Worm (Caenorhabditis elegans) whole organism, young adult: Measurements from ENCODE around the gene klp-6.
A peak's percentile ranks its signal among the peaks of the same experiment; 100 is the strongest.

Source experiments
- B0261.1 ChIP-seq: sonication (generic microtip); optimal IDR thresholded peaks from 2 replicates; lab custom pipeline; 2016; ENCODE audit warnings: mild to moderate bottlenecking, missing genetic modification characterization, moderate library complexity, missing compliant biosample characterization
- F10E7.11 ChIP-seq: sonication (generic microtip); optimal IDR thresholded peaks from 2 replicates; lab custom pipeline; 2017; ENCODE audit warnings: mild to moderate bottlenecking, missing genetic modification characterization, moderate library complexity, missing compliant biosample characterization
- F39B2.1 ChIP-seq: fragments of 200-800 bp; sonication (Bioruptor generic); IDR thresholded peaks from 2 replicates; pipeline ENCODE4 v1.3.6; 2022; ENCODE audit warnings: missing genetic modification reagents, missing genetic modification characterization, missing compliant biosample characterization
- K11D2.4 ChIP-seq: fragments of 200-800 bp; sonication (Bioruptor generic); IDR thresholded peaks from 2 replicates; pipeline ENCODE4 v1.3.6; 2022; ENCODE audit warnings: missing genetic modification reagents, missing genetic modification characterization, missing compliant biosample characterization
- Y56A3A.18 ChIP-seq: fragments of 200-800 bp; sonication (Bioruptor generic); IDR thresholded peaks from 2 replicates; pipeline ENCODE4 v1.3.6; 2022; ENCODE audit warnings: missing genetic modification reagents, missing genetic modification characterization, missing compliant biosample characterization
- Y95B8A.8 ChIP-seq: fragments of 200-800 bp; sonication (Bioruptor generic); IDR thresholded peaks from 2 replicates; pipeline ENCODE4 v1.3.6; 2022; ENCODE audit warnings: missing genetic modification reagents, missing genetic modification characterization, missing compliant biosample characterization
- bed-2 ChIP-seq: fragments of 200-800 bp; sonication (Bioruptor generic); IDR thresholded peaks from 2 replicates; pipeline ENCODE4 v1.3.6; 2022; ENCODE audit warnings: missing genetic modification reagents, missing genetic modification characterization, missing compliant biosample characterization
- cebp-1 ChIP-seq, 2 experiments: fragments of 200-800 bp in 1 of 2; sonication (Bioruptor generic) in 1 of 2; sonication (generic microtip) in 1 of 2; IDR thresholded peaks in 1 of 2; optimal IDR thresholded peaks in 1 of 2; 2 replicates each; pipeline versions ENCODE4 v1.3.6 to Lab custom; 2017 to 2022; ENCODE audit warnings: missing compliant biosample characterization in 2 of 2, missing genetic modification characterization in 2 of 2, mild to moderate bottlenecking in 1 of 2, missing genetic modification reagents in 1 of 2, moderate library complexity in 1 of 2
- ceh-100 ChIP-seq: fragments of 200-800 bp; sonication (Bioruptor generic); IDR thresholded peaks from 2 replicates; pipeline ENCODE4 v1.3.6; 2022; ENCODE audit warnings: missing genetic modification reagents, missing genetic modification characterization, missing compliant biosample characterization
- ceh-58 ChIP-seq: fragments of 200-800 bp; sonication (Bioruptor generic); IDR thresholded peaks from 2 replicates; pipeline ENCODE4 v1.3.6; 2022; ENCODE audit warnings: missing genetic modification characterization, missing compliant biosample characterization
- dpl-1 ChIP-seq: fragments of 150-350 bp; optimal IDR thresholded peaks from 2 replicates; lab custom pipeline; 2014; ENCODE audit warnings: missing biosample characterization, missing genetic modification reagents, missing genetic modification characterization
- efl-1 ChIP-seq: fragments of 150-350 bp; optimal IDR thresholded peaks from 2 replicates; lab custom pipeline; 2014; ENCODE audit warnings: missing biosample characterization, missing genetic modification reagents, missing genetic modification characterization
- ets-4 ChIP-seq: fragments of 200-800 bp; sonication (Bioruptor generic); optimal IDR thresholded peaks from 2 replicates; lab custom pipeline; 2018; ENCODE audit warnings: mild to moderate bottlenecking, missing genetic modification characterization, missing compliant biosample characterization
- hrde-1 ChIP-seq: sonication (generic microtip); optimal IDR thresholded peaks from 2 replicates; lab custom pipeline; 2016; ENCODE audit warnings: missing genetic modification characterization, mild to moderate bottlenecking, missing compliant biosample characterization, moderate library complexity, missing genotype, missing genetic modification reagents, borderline replicate concordance
- lin-54 ChIP-seq: fragments of 200-800 bp; sonication (Bioruptor generic); optimal IDR thresholded peaks from 2 replicates; lab custom pipeline; 2018; ENCODE audit warnings: mild to moderate bottlenecking, missing genetic modification characterization, missing compliant biosample characterization
- lsl-1 ChIP-seq: fragments of 200-800 bp; sonication (Bioruptor generic); optimal IDR thresholded peaks from 2 replicates; lab custom pipeline; 2018; ENCODE audit warnings: mild to moderate bottlenecking, missing genetic modification characterization, moderate library complexity, missing compliant biosample characterization
- madf-6 ChIP-seq: fragments of 200-800 bp; sonication (Bioruptor generic); IDR thresholded peaks from 2 replicates; pipeline ENCODE4 v1.3.6; 2022; ENCODE audit warnings: missing genetic modification reagents, missing genetic modification characterization, missing compliant biosample characterization
- mel-28 ChIP-seq: sonication (generic microtip); optimal IDR thresholded peaks from 2 replicates; lab custom pipeline; 2016; ENCODE audit warnings: borderline replicate concordance, mild to moderate bottlenecking, missing genetic modification characterization, missing compliant biosample characterization
- mes-4 ChIP-seq: sonication (generic microtip); optimal IDR thresholded peaks from 2 replicates; lab custom pipeline; 2016; ENCODE audit warnings: missing genotype, missing genetic modification characterization, missing compliant biosample characterization
- mxl-1 ChIP-seq: sonication (generic microtip); optimal IDR thresholded peaks from 2 replicates; lab custom pipeline; 2016; ENCODE audit warnings: missing genetic modification characterization, missing compliant biosample characterization
- nhr-179 ChIP-seq: sonication (generic microtip); optimal IDR thresholded peaks from 2 replicates; lab custom pipeline; 2016; ENCODE audit warnings: mild to moderate bottlenecking, missing genetic modification characterization, missing compliant biosample characterization
- nhr-80 ChIP-seq: sonication (generic microtip); optimal IDR thresholded peaks from 2 replicates; lab custom pipeline; 2016; ENCODE audit warnings: missing genetic modification characterization, missing compliant biosample characterization
- nhr-90 ChIP-seq: sonication (generic microtip); optimal IDR thresholded peaks from 2 replicates; lab custom pipeline; 2016; ENCODE audit warnings: missing genotype, mild to moderate bottlenecking, missing genetic modification characterization, missing compliant biosample characterization
- pbrm-1 ChIP-seq: fragments of 200-800 bp; sonication (Bioruptor generic); IDR thresholded peaks from 2 replicates; pipeline ENCODE4 v1.3.6; 2022; ENCODE audit warnings: missing genetic modification reagents, missing genetic modification characterization, missing compliant biosample characterization
- pha-4 ChIP-seq: fragments of 150-350 bp; sonication (generic microtip); optimal IDR thresholded peaks from 2 replicates; lab custom pipeline; 2014; ENCODE audit warnings: missing biosample characterization, missing genetic modification reagents, missing genetic modification characterization
- rcor-1 ChIP-seq: fragments of 200-800 bp; sonication (Bioruptor generic); IDR thresholded peaks from 2 replicates; pipeline ENCODE4 v1.3.6; 2022; ENCODE audit warnings: missing genetic modification reagents, missing genetic modification characterization, missing compliant biosample characterization
- rec-8 ChIP-seq, 2 experiments: sonication (generic microtip); optimal IDR thresholded peaks; 2 replicates each; lab custom pipeline; 2016; ENCODE audit warnings: mild to moderate bottlenecking in 2 of 2, missing genetic modification characterization in 2 of 2, missing genetic modification reagents in 2 of 2, missing genotype in 2 of 2, missing biosample characterization in 1 of 2, missing compliant biosample characterization in 1 of 2, moderate library complexity in 1 of 2
- snpc-3.4 ChIP-seq: sonication (generic microtip); optimal IDR thresholded peaks from 2 replicates; lab custom pipeline; 2017; ENCODE audit warnings: missing genetic modification characterization, mild to moderate bottlenecking, missing compliant biosample characterization, antibody characterized with exemption, moderate library complexity, missing genotype, missing genetic modification reagents
- somi-1 ChIP-seq: fragments of 200-800 bp; sonication (Bioruptor generic); optimal IDR thresholded peaks from 2 replicates; lab custom pipeline; 2018; ENCODE audit warnings: mild to moderate bottlenecking, missing genetic modification characterization, missing compliant biosample characterization
- sptf-2 ChIP-seq: fragments of 200-800 bp; sonication (Bioruptor generic); optimal IDR thresholded peaks from 2 replicates; lab custom pipeline; 2018; ENCODE audit warnings: mild to moderate bottlenecking, missing genetic modification characterization, missing compliant biosample characterization
- tbp1 ChIP-seq: fragments of 200-800 bp; sonication (Bioruptor generic); optimal IDR thresholded peaks from 2 replicates; lab custom pipeline; 2018; ENCODE audit warnings: mild to moderate bottlenecking, missing genetic modification characterization, missing compliant biosample characterization
- zim-3 ChIP-seq: sonication (generic microtip); optimal IDR thresholded peaks from 2 replicates; lab custom pipeline; 2017; ENCODE audit warnings: mild to moderate bottlenecking, missing genetic modification characterization, moderate library complexity, missing compliant biosample characterization

Gene klp-6

ce11 chrIII:5068675-5069233 is 38.0 kb downstream of the klp-6 start, which contains the start of the genes C45G9.11 and C45G9.2 (continued):
- TF ChIP-seq ceh-58 (GFP tag; lab: Robert Waterston, UW) (no peak), madf-6 (GFP tag; lab: Robert Waterston, UW) (peak; percentile 73; the same call in 1 of the 2 replicates), lsl-1 (peak; percentile 39), ceh-100 (GFP tag; lab: Robert Waterston, UW) (peak; percentile 47; the same call in 1 of the 2 replicates), pbrm-1 (GFP tag; lab: Robert Waterston, UW) (no peak; the same call in 1 of the 2 replicates), efl-1 (GFP tag; lab: Kevin White, UChicago) (peak; percentile 65), cebp-1 (GFP tag; IDR thresholded peaks at IDR 0.05; lab: Robert Waterston, UW) (no peak), cebp-1 (tag; optimal IDR thresholded peaks at IDR 0.05; lab: Kevin White, UChicago) (no peak), lin-54 (GFP tag; lab: Kevin White, UChicago) (peak; percentile 83), rec-8 (tag; optimal IDR thresholded peaks at IDR 0.05; lab: Kevin White, UChicago) (peak in 1 of 2 experiments; percentile 39), rcor-1 (peak; percentile 37; the same call in 1 of the 2 replicates), bed-2 (GFP tag; lab: Robert Waterston, UW) (no peak), nhr-90 (no peak)

- TF ChIP-seq hrde-1 (tag; lab: Kevin White, UChicago) = no peak
- TF ChIP-seq F10E7.11 = no peak
- no peak for TF ChIP-seq snpc-3.4 (tag; lab: Kevin White, UChicago)
- TF ChIP-seq B0261.1 (tag; lab: Kevin White, UChicago) = no peak
- TF ChIP-seq tbp1 (GFP tag; lab: Kevin White, UChicago) = no peak
- no peak for TF ChIP-seq ets-4
- TF ChIP-seq pha-4 (tag; lab: Kevin White, UChicago) = no peak
- TF ChIP-seq F39B2.1 (GFP tag; lab: Robert Waterston, UW) = no peak
These were observed 40.8 kb downstream of the klp-6 start, which contains the start of gene C45G9.12 for ce11 chrIII:5071509-5071908. TSS of gene C45G9.12 (minus strand) at chrIII:5071609.

ce11 chrIII:5074398-5074797 is 43.7 kb downstream of the klp-6 start, which contains the start of gene ttbk-6:
TSS of gene ttbk-6 (plus strand) at chrIII:5074698.
- TF ChIP-seq Y56A3A.18 (GFP tag; lab: Robert Waterston, UW) = no peak
- TF ChIP-seq lin-54 (GFP tag; lab: Kevin White, UChicago) = no peak
- TF ChIP-seq Y95B8A.8 (GFP tag; lab: Robert Waterston, UW) = no peak
- TF ChIP-seq nhr-179 (tag; lab: Kevin White, UChicago) = no peak
- TF ChIP-seq zim-3 (tag; lab: Kevin White, UChicago) = no peak
- TF ChIP-seq mxl-1 (tag; lab: Kevin White, UChicago) = no peak
- no peak for TF ChIP-seq snpc-3.4 (tag; lab: Kevin White, UChicago)
- TF ChIP-seq pha-4 (tag; lab: Kevin White, UChicago) = no peak
- TF ChIP-seq ceh-58 (GFP tag; lab: Robert Waterston, UW) = no peak
- no peak for TF ChIP-seq somi-1 (GFP tag; lab: Kevin White, UChicago)
- TF ChIP-seq mes-4 (tag; lab: Kevin White, UChicago) = no peak
- no peak for TF ChIP-seq nhr-80 (tag; lab: Kevin White, UChicago)
- no peak for TF ChIP-seq K11D2.4
- TF ChIP-seq mel-28 = no peak

DNA sequence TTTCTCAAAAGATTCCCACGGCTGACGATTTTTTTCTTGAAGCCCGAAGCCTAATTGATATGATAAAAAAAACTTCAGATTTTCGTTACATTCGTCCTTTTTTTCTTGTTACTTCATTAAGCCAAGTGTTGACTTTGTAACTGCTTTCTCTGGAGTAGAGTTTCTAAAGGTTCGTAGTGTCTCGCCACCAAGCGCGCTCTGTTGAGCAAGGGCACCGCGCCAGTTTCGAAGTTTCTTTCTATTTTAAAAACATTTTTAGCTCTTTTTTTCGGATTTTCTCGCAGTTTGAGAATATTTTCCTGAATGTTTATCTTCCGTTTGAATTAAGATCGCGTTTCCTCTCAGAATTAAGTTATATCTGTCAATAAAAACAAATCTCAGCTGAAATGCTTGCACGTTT is 45.8 kb downstream of the klp-6 start:
- TF ChIP-seq dpl-1 (GFP tag; lab: Kevin White, UChicago) (peak; percentile 15), mes-4 (tag; lab: Kevin White, UChicago) (no peak), ceh-100 (GFP tag; lab: Robert Waterston, UW) (peak; percentile 85), lsl-1 (peak; percentile 14), tbp1 (GFP tag; lab: Kevin White, UChicago) (no peak), efl-1 (GFP tag; lab: Kevin White, UChicago) (peak; percentile 52), mel-28 (no peak), sptf-2 (GFP tag; lab: Kevin White, UChicago) (no peak)
- TF ChIP-seq, all 124 proteins: peak for 4
